Worm (Caenorhabditis elegans): ENCODE data around the gene cpsf-2.

- TF ChIP-seq nhr-11 (tag; optimal IDR thresholded peaks at IDR 0.05) (no peak), lsy-2 (tag; optimal IDR thresholded peaks at IDR 0.05) (no peak), dmd-4 (tag; optimal IDR thresholded peaks at IDR 0.05) (no peak), fos-1 (tag; optimal IDR thresholded peaks at IDR 0.05) (no peak), snpc-4 (tag; optimal IDR thresholded peaks at IDR 0.05) (no peak), egl-27 (tag; optimal IDR thresholded peaks at IDR 0.05) (no peak), alr-1 (tag; optimal IDR thresholded peaks at IDR 0.05) (no peak)
Measured at ce11 chrV:7163477-7164114, 15.4 kb upstream of the cpsf-2 start, which contains the start of gene ugt-41.
